Worm (Caenorhabditis elegans) whole organism, L1 larva: ENCODE data around the gene Y6D1A.2.
A peak's percentile ranks its signal among the peaks of the same experiment; 100 is the strongest.

Experiments
- C04F5.9 ChIP-seq: sonication (generic microtip); optimal IDR thresholded peaks from 2 replicates; lab custom pipeline; 2016; ENCODE audit warnings: missing genetic modification characterization, missing compliant biosample characterization
- C16A3.4 ChIP-seq: fragments of 150-350 bp; optimal IDR thresholded peaks from 2 replicates; lab custom pipeline; 2014; ENCODE audit warnings: missing biosample characterization, missing genetic modification characterization
- C34B4.2 ChIP-seq: sonication (generic microtip); optimal IDR thresholded peaks from 2 replicates; lab custom pipeline; 2017; ENCODE audit warnings: mild to moderate bottlenecking, missing genetic modification characterization, missing compliant biosample characterization
- aly-2 ChIP-seq: fragments of 150-350 bp; optimal IDR thresholded peaks from 2 replicates; lab custom pipeline; 2014; ENCODE audit warnings: missing biosample characterization, missing genetic modification characterization
- ceh-63 ChIP-seq: fragments of 200-800 bp; sonication (Bioruptor generic); optimal IDR thresholded peaks from 2 replicates; lab custom pipeline; 2018; ENCODE audit warnings: mild to moderate bottlenecking, missing genetic modification characterization, missing compliant biosample characterization
- ceh-8 ChIP-seq: fragments of 200-800 bp; sonication (Bioruptor generic); optimal IDR thresholded peaks from 2 replicates; lab custom pipeline; 2018; ENCODE audit warnings: mild to moderate bottlenecking, missing genetic modification characterization, moderate library complexity, missing compliant biosample characterization
- ceh-82 ChIP-seq, 3 experiments: fragments of 150-350 bp in 1 of 3; sonication (generic microtip) in 2 of 3; optimal IDR thresholded peaks; 2 replicates each; lab custom pipeline; 2014 to 2017; ENCODE audit warnings: missing biosample characterization in 3 of 3, missing genetic modification characterization in 3 of 3
- ceh-90 ChIP-seq: sonication (generic microtip); optimal IDR thresholded peaks from 2 replicates; lab custom pipeline; 2016; ENCODE audit warnings: missing genetic modification characterization, missing compliant biosample characterization
- ces-1 ChIP-seq: fragments of 150-350 bp; optimal IDR thresholded peaks from 2 replicates; lab custom pipeline; 2014; ENCODE audit warnings: missing biosample characterization, missing genetic modification reagents, missing genetic modification characterization
- dsc-1 ChIP-seq: sonication (generic microtip); optimal IDR thresholded peaks from 2 replicates; lab custom pipeline; 2016; ENCODE audit warnings: mild to moderate bottlenecking, missing genetic modification characterization, missing compliant biosample characterization
- efl-1 ChIP-seq, 4 experiments: fragments of 150-350 bp; optimal IDR thresholded peaks in 3 of 4; peaks in 1 of 4; 1 replicate in 1 of 4; 2 replicates in 3 of 4; lab custom pipeline; 2014; ENCODE audit warnings: missing biosample characterization in 2 of 4, missing genetic modification characterization in 2 of 4, missing genetic modification reagents in 2 of 4
- efl-3 ChIP-seq: fragments of 200-800 bp; sonication (Bioruptor generic); optimal IDR thresholded peaks from 2 replicates; lab custom pipeline; 2018; ENCODE audit warnings: mild to moderate bottlenecking, missing genetic modification characterization, missing compliant biosample characterization
- egl-27 ChIP-seq, 2 experiments: fragments of 150-350 bp in 1 of 2; sonication (generic microtip); optimal IDR thresholded peaks; 3 replicates each; lab custom pipeline; 2017 to 2018; ENCODE audit warnings: missing biosample characterization in 2 of 2, missing genetic modification characterization in 2 of 2, missing genetic modification reagents in 2 of 2
- elt-2 ChIP-seq: sonication (generic microtip); optimal IDR thresholded peaks from 2 replicates; lab custom pipeline; 2016; ENCODE audit warnings: missing genetic modification characterization, mild to moderate bottlenecking, inconsistent platforms, missing compliant biosample characterization, missing genetic modification reagents
- elt-3 ChIP-seq, 6 experiments: fragments of 150-350 bp in 1 of 6; sonication (generic microtip); optimal IDR thresholded peaks; 2 replicates each; lab custom pipeline; 2017 to 2018; ENCODE audit warnings: missing biosample characterization in 6 of 6, missing genetic modification characterization in 6 of 6, inconsistent platforms in 1 of 6
- fos-1 ChIP-seq: fragments of 150-350 bp; optimal IDR thresholded peaks from 2 replicates; lab custom pipeline; 2014; ENCODE audit warnings: missing biosample characterization, missing genetic modification characterization
- hlh-17 ChIP-seq: fragments of 200-800 bp; sonication (Bioruptor generic); optimal IDR thresholded peaks from 2 replicates; lab custom pipeline; 2018; ENCODE audit warnings: missing genetic modification characterization, mild to moderate bottlenecking, missing compliant biosample characterization, moderate library complexity, borderline replicate concordance
- hlh-4 ChIP-seq: sonication (generic microtip); optimal IDR thresholded peaks from 2 replicates; lab custom pipeline; 2016; ENCODE audit warnings: mild to moderate bottlenecking, missing genetic modification characterization, missing compliant biosample characterization
- hpl-2 ChIP-seq: fragments of 150-350 bp; optimal IDR thresholded peaks from 2 replicates; lab custom pipeline; 2014; ENCODE audit warnings: missing biosample characterization, missing genetic modification reagents, missing genetic modification characterization
- irx-1 ChIP-seq: sonication (generic microtip); optimal IDR thresholded peaks from 2 replicates; lab custom pipeline; 2016; ENCODE audit warnings: missing genetic modification characterization, missing compliant biosample characterization
- isw-1 ChIP-seq: fragments of 200-800 bp; sonication (Bioruptor generic); IDR thresholded peaks from 2 replicates; pipeline ENCODE4 v1.3.6; 2022; ENCODE audit warnings: missing genetic modification characterization, missing compliant biosample characterization
- jun-1 ChIP-seq: fragments of 150-350 bp; optimal IDR thresholded peaks from 2 replicates; lab custom pipeline; 2014; ENCODE audit warnings: missing biosample characterization, missing genetic modification reagents, missing genetic modification characterization
- lin-14 ChIP-seq: fragments of 200-800 bp; sonication (Bioruptor generic); optimal IDR thresholded peaks from 2 replicates; lab custom pipeline; 2018; ENCODE audit warnings: mild to moderate bottlenecking, missing genetic modification characterization, moderate library complexity, missing compliant biosample characterization
- lin-35 ChIP-seq, 2 experiments: fragments of 150-350 bp; optimal IDR thresholded peaks; 2 replicates each; lab custom pipeline; 2014; ENCODE audit warnings: missing biosample characterization in 2 of 2, missing genetic modification characterization in 2 of 2, missing genetic modification reagents in 2 of 2
- lin-39 ChIP-seq: fragments of 150-350 bp; optimal IDR thresholded peaks from 2 replicates; lab custom pipeline; 2014; ENCODE audit warnings: missing biosample characterization, missing genetic modification reagents, missing genetic modification characterization
- lir-3 ChIP-seq: sonication (generic microtip); optimal IDR thresholded peaks from 2 replicates; lab custom pipeline; 2016; ENCODE audit warnings: mild to moderate bottlenecking, missing genetic modification characterization, moderate library complexity, missing compliant biosample characterization; ENCODE audit not compliant: poor library complexity
- lsy-2 ChIP-seq, 2 experiments: fragments of 150-350 bp; optimal IDR thresholded peaks; 2 replicates each; lab custom pipeline; 2014; ENCODE audit warnings: missing biosample characterization in 2 of 2, missing genetic modification characterization in 2 of 2
- mab-9 ChIP-seq: fragments of 200-800 bp; sonication (Bioruptor generic); IDR thresholded peaks from 2 replicates; pipeline ENCODE4 v1.3.6; 2022; ENCODE audit warnings: missing genetic modification reagents, missing genetic modification characterization, missing compliant biosample characterization
- mdl-1 ChIP-seq, 2 experiments: fragments of 150-350 bp; optimal IDR thresholded peaks; 2 replicates each; lab custom pipeline; 2014 to 2017; ENCODE audit warnings: missing biosample characterization in 2 of 2, missing genetic modification characterization in 2 of 2, inconsistent platforms in 1 of 2
- mef-2 ChIP-seq: fragments of 150-350 bp; optimal IDR thresholded peaks from 2 replicates; lab custom pipeline; 2014; ENCODE audit warnings: missing biosample characterization, missing genetic modification characterization
- mep-1 ChIP-seq: fragments of 150-350 bp; optimal IDR thresholded peaks from 2 replicates; lab custom pipeline; 2014; ENCODE audit warnings: missing biosample characterization, missing genetic modification characterization
- nhr-12 ChIP-seq: sonication (generic microtip); optimal IDR thresholded peaks from 2 replicates; lab custom pipeline; 2017; ENCODE audit warnings: missing biosample characterization, missing genetic modification characterization
- nhr-19 ChIP-seq: fragments of 200-800 bp; sonication (Bioruptor generic); conservative IDR thresholded peaks from 2 replicates; pipeline ENCODE4 v1.3.6; 2022; ENCODE audit warnings: missing genetic modification characterization, missing compliant biosample characterization
- nhr-237 ChIP-seq: fragments of 150-350 bp; optimal IDR thresholded peaks from 2 replicates; lab custom pipeline; 2014; ENCODE audit warnings: missing biosample characterization, missing genetic modification characterization
- nhr-28 ChIP-seq: fragments of 150-350 bp; optimal IDR thresholded peaks from 2 replicates; lab custom pipeline; 2014; ENCODE audit warnings: missing biosample characterization, missing genetic modification characterization
- nhr-47 ChIP-seq: sonication (generic microtip); optimal IDR thresholded peaks from 2 replicates; lab custom pipeline; 2016; ENCODE audit warnings: mild to moderate bottlenecking, missing genetic modification characterization, moderate library complexity, missing compliant biosample characterization
- nhr-71 ChIP-seq: sonication (generic microtip); optimal IDR thresholded peaks from 2 replicates; lab custom pipeline; 2016; ENCODE audit warnings: mild to moderate bottlenecking, missing genetic modification characterization, moderate library complexity, missing compliant biosample characterization
- nhr-76 ChIP-seq: sonication (generic microtip); optimal IDR thresholded peaks from 2 replicates; lab custom pipeline; 2017; ENCODE audit warnings: missing biosample characterization, missing genetic modification characterization
- nhr-85 ChIP-seq: sonication (generic microtip); peaks from one replicate; lab custom pipeline; 2016; ENCODE audit warnings: missing genetic modification characterization, inconsistent platforms, missing compliant biosample characterization
- pax-3 ChIP-seq: fragments of 200-800 bp; sonication (Bioruptor generic); optimal IDR thresholded peaks from 2 replicates; lab custom pipeline; 2018; ENCODE audit warnings: mild to moderate bottlenecking, missing genetic modification characterization, moderate library complexity, missing compliant biosample characterization
- pqm-1 ChIP-seq: sonication (generic microtip); optimal IDR thresholded peaks from 3 replicates; lab custom pipeline; 2017; ENCODE audit warnings: missing biosample characterization, missing genetic modification characterization
- snpc-4 ChIP-seq: fragments of 150-350 bp; optimal IDR thresholded peaks from 2 replicates; lab custom pipeline; 2014; ENCODE audit warnings: missing biosample characterization, missing genetic modification characterization
- snu-23 ChIP-seq: sonication (generic microtip); optimal IDR thresholded peaks from 2 replicates; lab custom pipeline; 2016; ENCODE audit warnings: missing genetic modification characterization, missing compliant biosample characterization
- sox-4 ChIP-seq: sonication (generic microtip); optimal IDR thresholded peaks from 2 replicates; lab custom pipeline; 2016; ENCODE audit warnings: missing genetic modification characterization, missing compliant biosample characterization
- sptf-1 ChIP-seq: fragments of 150-350 bp; optimal IDR thresholded peaks from 2 replicates; lab custom pipeline; 2014; ENCODE audit warnings: missing biosample characterization, missing genetic modification characterization
- swsn-7 ChIP-seq: sonication (generic microtip); optimal IDR thresholded peaks from 2 replicates; lab custom pipeline; 2016; ENCODE audit warnings: missing genetic modification characterization, missing compliant biosample characterization
- unc-30 ChIP-seq: sonication (generic microtip); optimal IDR thresholded peaks from 2 replicates; lab custom pipeline; 2017; ENCODE audit warnings: missing biosample characterization, missing genetic modification characterization
- unc-86 ChIP-seq: sonication (generic microtip); optimal IDR thresholded peaks from 2 replicates; lab custom pipeline; 2016; ENCODE audit warnings: missing genetic modification characterization, missing compliant biosample characterization
- unc-98 ChIP-seq: fragments of 200-800 bp; sonication (Bioruptor generic); IDR thresholded peaks from 2 replicates; pipeline ENCODE4 v1.3.6; 2022; ENCODE audit warnings: missing genetic modification characterization, missing compliant biosample characterization
- xbp-1 ChIP-seq: sonication (generic microtip); optimal IDR thresholded peaks from 2 replicates; lab custom pipeline; 2016; ENCODE audit warnings: missing genetic modification characterization, missing compliant biosample characterization
- zag-1 ChIP-seq: fragments of 150-350 bp; optimal IDR thresholded peaks from 2 replicates; lab custom pipeline; 2014; ENCODE audit warnings: missing biosample characterization, missing genetic modification characterization
- zip-4 ChIP-seq: fragments of 200-800 bp; sonication (Bioruptor generic); optimal IDR thresholded peaks from 2 replicates; lab custom pipeline; 2018; ENCODE audit warnings: mild to moderate bottlenecking, missing genetic modification characterization, moderate library complexity, missing compliant biosample characterization

Y6D1A.2 gene

DNA sequence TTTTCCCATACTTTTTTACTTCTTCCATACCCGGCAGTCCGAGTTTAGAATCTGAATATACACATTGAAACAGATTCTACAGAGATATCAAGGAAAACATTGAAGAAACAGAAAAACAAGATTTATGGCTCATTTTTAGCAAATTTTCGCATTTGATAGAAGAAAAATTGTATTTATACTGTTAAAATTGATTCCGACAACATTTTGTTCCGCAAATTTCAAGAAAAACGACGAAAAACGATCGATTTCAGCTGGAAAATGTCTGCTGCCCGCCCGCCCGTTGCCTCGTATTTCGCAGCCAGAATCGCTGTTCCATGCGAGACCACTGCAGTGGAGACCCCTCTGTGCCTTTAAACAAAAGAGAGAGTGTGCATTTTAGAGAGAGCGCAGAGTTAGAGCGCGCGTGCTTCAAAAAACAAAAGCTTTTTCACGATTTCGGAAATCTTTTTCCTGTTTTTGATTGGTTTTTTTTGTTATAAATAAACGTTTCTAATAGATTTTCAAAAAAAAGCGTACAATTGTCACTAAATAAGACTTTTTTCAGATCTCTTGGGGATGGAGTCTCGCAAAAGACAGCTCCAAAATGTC lies 41.7 kb downstream of the Y6D1A.2 start, which contains the start of the genes patr-1 and dna-2:
patr-1 (minus strand) TSS at position 51 of the 588 bp plus-strand sequence.
dna-2 (plus strand) TSS at position 538 of the 588 bp plus-strand sequence.
- TF ChIP-seq nhr-47 (no peak), egl-27 (tag; optimal IDR thresholded peaks at IDR 0.05; lab: Kevin White, UChicago) (no peak), lin-35 (GFP tag; optimal IDR thresholded peaks at IDR 0.05; lab: Kevin White, UChicago) (peak; percentile 86 to 96), jun-1 (tag; lab: Kevin White, UChicago) (no peak), pqm-1 (tag; lab: Kevin White, UChicago) (no peak), ceh-90 (tag; lab: Kevin White, UChicago) (no peak), nhr-85 (tag; lab: Kevin White, UChicago) (peak; percentile 52), nhr-76 (no peak), C04F5.9 (tag; lab: Kevin White, UChicago) (no peak), snu-23 (GFP tag; lab: Kevin White, UChicago) (peak; percentile 55), hlh-4 (no peak), unc-30 (tag; lab: Kevin White, UChicago) (no peak), C34B4.2 (tag; lab: Kevin White, UChicago) (no peak), swsn-7 (tag; lab: Kevin White, UChicago) (peak; percentile 36), isw-1 (GFP tag; lab: Robert Waterston, UW) (peak; percentile 67), efl-1 (optimal IDR thresholded peaks at IDR 0.05; lab: Kevin White, UChicago) (peak; percentile 81 to 93), efl-1 (GFP tag; optimal IDR thresholded peaks at IDR 0.05 in 1 of 2; lab: Kevin White, UChicago) (peak; percentile 92 to 99), nhr-237 (tag; lab: Kevin White, UChicago) (no peak), mep-1 (tag; lab: Kevin White, UChicago) (peak; percentile 69), mef-2 (tag; lab: Kevin White, UChicago) (peak; percentile 25), unc-86 (peak; percentile 33), lir-3 (tag; lab: Kevin White, UChicago) (no peak), lin-39 (tag; lab: Kevin White, UChicago) (no peak), sox-4 (tag; lab: Kevin White, UChicago) (no peak), mdl-1 (tag; optimal IDR thresholded peaks at IDR 0.05; lab: Kevin White, UChicago) (peak in 1 of 2 experiments; percentile 71), zag-1 (tag; lab: Kevin White, UChicago) (no peak), mab-9 (no peak), ces-1 (GFP tag; lab: Kevin White, UChicago) (no peak), unc-98 (GFP tag; lab: Robert Waterston, UW) (no peak), lin-14 (GFP tag; lab: Kevin White, UChicago) (peak; percentile 57), irx-1 (tag; lab: Kevin White, UChicago) (peak; percentile 14), elt-3 (tag; optimal IDR thresholded peaks at IDR 0.05; lab: Kevin White, UChicago) (peak in 1 of 6 experiments; percentile 18), ceh-8 (GFP tag; lab: Kevin White, UChicago) (no peak), hlh-17 (GFP tag; lab: Kevin White, UChicago) (no peak), hpl-2 (GFP tag; lab: Kevin White, UChicago) (no peak), ceh-63 (no peak), ceh-82 (tag; optimal IDR thresholded peaks at IDR 0.05; lab: Kevin White, UChicago) (peak in 2 of 3 experiments; percentile 60 to 79), nhr-71 (tag; lab: Kevin White, UChicago) (no peak), sptf-1 (no peak), nhr-28 (tag; lab: Kevin White, UChicago) (no peak), dsc-1 (peak; percentile 13), fos-1 (tag; lab: Kevin White, UChicago) (peak; percentile 53), zip-4 (GFP tag; lab: Kevin White, UChicago) (no peak), nhr-19 (GFP tag; lab: Robert Waterston, UW) (peak; percentile 58), elt-2 (no peak), lsy-2 (tag; optimal IDR thresholded peaks at IDR 0.05; lab: Kevin White, UChicago) (peak; percentile 80 to 86), pax-3 (tag; lab: Kevin White, UChicago) (no peak), efl-3 (no peak), nhr-12 (tag; lab: Kevin White, UChicago) (no peak), xbp-1 (tag; lab: Kevin White, UChicago) (peak; percentile 41), C16A3.4 (tag; lab: Kevin White, UChicago) (peak; percentile 63), aly-2 (no peak), snpc-4 (tag; lab: Kevin White, UChicago) (peak; percentile 16)
